Worm (Caenorhabditis elegans) whole organism, midembryonic: ENCODE measurements around the gene srh-44.
"Not testable (repeated sequence)": the region's sequence is repeated elsewhere in the genome, so short reads cannot be mapped to it uniquely, and the experiment has no call there.

ENCODE experiments used
- T22C8.4 ChIP-seq: fragments of 200-800 bp; sonication (Bioruptor generic); IDR thresholded peaks from 2 replicates; pipeline ENCODE4 v1.3.6; 2022; ENCODE audit warnings: missing genetic modification characterization, missing compliant biosample characterization
- cog-1 ChIP-seq: sonication (generic microtip); optimal IDR thresholded peaks from 2 replicates; lab custom pipeline; 2016; ENCODE audit warnings: missing genetic modification characterization, missing compliant biosample characterization
- flt-1 ChIP-seq: fragments of 200-800 bp; sonication (Bioruptor generic); IDR thresholded peaks from 2 replicates; pipeline ENCODE4 v1.3.6; 2022; ENCODE audit warnings: missing genetic modification characterization, missing compliant biosample characterization
- klf-2 ChIP-seq: fragments of 200-800 bp; sonication (Bioruptor generic); conservative IDR thresholded peaks from 2 replicates; pipeline ENCODE4 v1.3.6; 2022; ENCODE audit warnings: missing genetic modification reagents, missing genetic modification characterization, missing compliant biosample characterization
- med-1 ChIP-seq: sonication (generic microtip); optimal IDR thresholded peaks from 2 replicates; lab custom pipeline; 2017; ENCODE audit warnings: missing genetic modification characterization, mild to moderate bottlenecking, missing compliant biosample characterization, antibody characterized with exemption, missing genetic modification reagents; ENCODE audit not compliant: insufficient read depth
- ref-1 ChIP-seq: fragments of 200-800 bp; sonication (Bioruptor generic); conservative IDR thresholded peaks from 2 replicates; pipeline ENCODE4 v1.3.6; 2022; ENCODE audit warnings: missing genetic modification reagents, missing genetic modification characterization, missing compliant biosample characterization
- tab-1 ChIP-seq: fragments of 200-800 bp; sonication (Bioruptor generic); IDR thresholded peaks from 2 replicates; pipeline ENCODE4 v1.3.6; 2022; ENCODE audit warnings: missing genetic modification characterization, missing compliant biosample characterization
- ztf-23 ChIP-seq: fragments of 200-800 bp; sonication (Bioruptor generic); IDR thresholded peaks from 2 replicates; pipeline ENCODE4 v1.3.6; 2022; ENCODE audit warnings: missing genetic modification reagents, missing genetic modification characterization, missing compliant biosample characterization
- ztf-29 ChIP-seq: fragments of 200-800 bp; sonication (Bioruptor generic); IDR thresholded peaks from 2 replicates; pipeline ENCODE4 v1.3.6; 2022; ENCODE audit warnings: missing genetic modification reagents, missing genetic modification characterization, missing compliant biosample characterization

srh-44 gene

ce11 chrII:11545952-11546325 is 31.1 kb downstream of the srh-44 start:
- TF ChIP-seq ztf-23 (GFP tag; lab: Robert Waterston, UW) (no peak), T22C8.4 (GFP tag; lab: Robert Waterston, UW) (no peak), ztf-29 (GFP tag; lab: Robert Waterston, UW) (no peak), ref-1 (no peak), flt-1 (GFP tag; lab: Robert Waterston, UW) (no peak), klf-2 (GFP tag; lab: Robert Waterston, UW) (no peak), tab-1 (GFP tag; lab: Robert Waterston, UW) (no peak), med-1 (no peak), cog-1 (tag; lab: Kevin White, UChicago) (no peak)

DNA sequence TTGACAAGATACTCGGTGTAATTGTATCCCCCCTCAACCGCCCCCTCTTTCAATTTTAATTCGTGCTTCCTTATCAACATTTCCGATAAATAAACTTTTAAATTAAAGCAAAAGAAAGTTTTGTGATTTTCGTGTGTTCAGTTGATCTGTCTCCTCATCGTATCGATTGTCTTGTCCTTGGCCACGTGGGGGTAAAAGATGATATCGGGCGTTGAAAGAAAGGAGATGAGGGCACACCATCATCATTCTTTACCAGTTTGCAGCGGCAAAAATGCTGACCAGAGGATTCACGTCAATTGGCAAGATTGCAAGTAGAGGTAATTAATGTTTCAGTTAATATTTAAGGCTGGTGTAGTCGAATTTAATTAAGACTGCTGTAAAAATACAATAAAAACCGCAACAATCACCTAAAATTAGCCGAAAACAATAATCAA is 32.4 kb downstream of the srh-44 start, which contains the start of gene F54D5.7:
Gene F54D5.7 (plus strand): TSS at position 264 of the 434 bp plus-strand sequence.
- TF ChIP-seq tab-1 (GFP tag; lab: Robert Waterston, UW) (no peak), flt-1 (GFP tag; lab: Robert Waterston, UW) (0 out of 2 replicates have a peak, but pooled peaks have one; percentile 13), ztf-23 (GFP tag; lab: Robert Waterston, UW) (no peak), med-1 (no peak), klf-2 (GFP tag; lab: Robert Waterston, UW) (no peak), T22C8.4 (GFP tag; lab: Robert Waterston, UW) (no peak), ref-1 (no peak)

ce11 chrII:11551981-11552380 is 37.1 kb downstream of the srh-44 start, which contains the start of gene dhgd-1:
Gene dhgd-1, minus strand, starts transcription at chrII:11552081.
- not testable (repeated sequence) for TF ChIP-seq cog-1 (tag; lab: Kevin White, UChicago); klf-2 (GFP tag; lab: Robert Waterston, UW); flt-1 (GFP tag; lab: Robert Waterston, UW)

- peak; percentile 25; the same call in 1 of the 2 replicates for TF ChIP-seq ztf-29 (GFP tag; lab: Robert Waterston, UW)
- no peak for TF ChIP-seq klf-2 (GFP tag; lab: Robert Waterston, UW)
These were observed 40.8 kb downstream of the srh-44 start, which contains the start of gene F54D5.24 for ce11 chrII:11555634-11556033. Gene F54D5.24, plus strand, starts transcription at chrII:11555949.

DNA sequence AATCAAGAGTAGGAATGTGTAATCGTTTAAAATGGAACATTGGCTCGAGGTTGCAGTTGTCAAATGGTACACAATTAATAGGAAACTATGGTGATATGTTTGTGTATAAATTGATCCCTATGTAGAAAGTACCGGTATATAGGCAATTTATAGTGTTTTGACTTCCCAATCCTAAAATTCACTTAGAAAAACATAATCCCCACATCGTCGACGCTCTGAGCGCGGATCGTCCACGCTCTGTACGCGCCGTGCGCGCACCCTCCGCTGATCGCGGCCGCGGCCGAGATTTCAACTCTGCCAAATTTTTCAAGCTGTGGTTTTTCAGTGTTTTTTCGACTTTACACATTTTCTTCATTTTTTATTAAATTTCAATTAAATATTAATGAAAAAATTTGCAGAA is 41.5 kb downstream of the srh-44 start, which contains the start of gene F54D5.17:
Gene F54D5.17 (plus strand): TSS at position 301 of the 400 bp plus-strand sequence.
- TF ChIP-seq flt-1 (GFP tag; lab: Robert Waterston, UW) (no peak), ref-1 (no peak), tab-1 (GFP tag; lab: Robert Waterston, UW) (no peak), cog-1 (tag; lab: Kevin White, UChicago) (no peak), klf-2 (GFP tag; lab: Robert Waterston, UW) (no peak), ztf-29 (GFP tag; lab: Robert Waterston, UW) (no peak), ztf-23 (GFP tag; lab: Robert Waterston, UW) (no peak), med-1 (no peak), T22C8.4 (GFP tag; lab: Robert Waterston, UW) (no peak)

DNA sequence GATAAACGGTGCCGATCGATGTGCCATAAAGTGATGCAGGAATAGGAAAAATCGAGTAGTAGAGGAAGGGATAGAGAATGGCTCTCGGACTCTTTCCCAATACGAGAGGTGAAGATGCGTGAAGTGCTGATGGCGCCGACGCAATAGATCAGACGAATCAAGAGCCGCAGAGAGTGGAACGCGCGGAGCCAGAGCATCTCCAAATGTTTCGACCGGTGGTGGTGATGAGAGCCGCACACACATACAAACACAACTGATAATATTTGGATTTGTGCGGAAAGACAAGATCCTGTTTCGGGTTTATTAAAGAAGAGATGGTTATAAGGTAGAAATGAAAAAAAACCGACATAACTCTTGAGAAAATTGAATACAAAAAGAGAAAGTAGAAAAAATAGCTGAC is 49.3 kb downstream of the srh-44 start, which contains the start of gene F54D5.15:
Gene F54D5.15 (minus strand): TSS at position 101 of the 400 bp plus-strand sequence.
- TF ChIP-seq ref-1 (no peak), tab-1 (GFP tag; lab: Robert Waterston, UW) (no peak), T22C8.4 (GFP tag; lab: Robert Waterston, UW) (no peak), ztf-29 (GFP tag; lab: Robert Waterston, UW) (no peak), flt-1 (GFP tag; lab: Robert Waterston, UW) (no peak), klf-2 (GFP tag; lab: Robert Waterston, UW) (no peak), ztf-23 (GFP tag; lab: Robert Waterston, UW) (no peak), cog-1 (tag; lab: Kevin White, UChicago) (no peak), med-1 (no peak)

DNA sequence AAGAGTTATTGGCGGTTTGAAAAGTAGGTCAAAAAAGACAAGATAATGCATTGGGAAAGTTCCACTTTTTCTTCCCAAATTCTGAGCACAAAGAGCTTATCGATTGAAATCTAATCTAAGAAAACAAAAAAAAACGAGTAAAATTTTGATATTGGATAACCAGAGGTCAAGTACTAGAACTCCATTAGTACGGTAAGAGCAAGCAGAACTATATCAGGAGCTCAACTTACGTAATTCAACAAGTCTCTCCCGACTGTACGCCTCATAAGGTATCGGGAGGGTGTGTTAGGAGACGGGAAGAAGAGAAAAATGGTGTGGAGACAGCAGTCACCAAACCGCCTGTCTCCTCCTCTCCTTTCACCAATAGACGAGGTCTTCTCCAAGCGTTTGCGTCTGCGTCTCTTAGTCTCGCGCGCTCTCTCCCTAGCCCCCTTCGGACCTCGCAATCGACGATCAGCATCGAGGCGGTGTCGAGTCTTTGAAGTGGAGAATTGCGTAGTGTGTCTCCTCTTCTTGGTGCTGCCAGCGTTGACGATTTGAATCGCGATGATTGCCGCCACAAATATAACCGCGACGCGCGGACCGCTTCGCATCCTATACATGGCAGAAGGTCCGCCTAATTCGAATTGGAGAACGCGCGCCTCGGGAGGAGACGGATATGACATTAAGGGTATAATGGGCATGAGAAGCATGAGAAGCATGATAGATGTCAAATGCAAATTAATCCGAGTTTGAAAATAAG is 52.3 kb downstream of the srh-44 start, which contains the start of gene F54D5.5:
Gene F54D5.5 (minus strand): TSS at position 51 of the 742 bp plus-strand sequence.
- TF ChIP-seq ztf-23 (GFP tag; lab: Robert Waterston, UW): peak; percentile 47; the same call in 1 of the 2 replicates
- no peak for TF ChIP-seq T22C8.4 (GFP tag; lab: Robert Waterston, UW)
- TF ChIP-seq ztf-29 (GFP tag; lab: Robert Waterston, UW): no peak
- TF ChIP-seq med-1: no peak
- no peak for TF ChIP-seq klf-2 (GFP tag; lab: Robert Waterston, UW)
- TF ChIP-seq tab-1 (GFP tag; lab: Robert Waterston, UW): 0 out of 2 replicates have a peak, but pooled peaks have one; percentile 65
- TF ChIP-seq cog-1 (tag; lab: Kevin White, UChicago): peak; percentile 70
- no peak for TF ChIP-seq ref-1
- TF ChIP-seq flt-1 (GFP tag; lab: Robert Waterston, UW): peak; percentile 72; the same call in 1 of the 2 replicates
